Worm (Caenorhabditis elegans): ENCODE measurements around the gene F13B12.3.

DNA sequence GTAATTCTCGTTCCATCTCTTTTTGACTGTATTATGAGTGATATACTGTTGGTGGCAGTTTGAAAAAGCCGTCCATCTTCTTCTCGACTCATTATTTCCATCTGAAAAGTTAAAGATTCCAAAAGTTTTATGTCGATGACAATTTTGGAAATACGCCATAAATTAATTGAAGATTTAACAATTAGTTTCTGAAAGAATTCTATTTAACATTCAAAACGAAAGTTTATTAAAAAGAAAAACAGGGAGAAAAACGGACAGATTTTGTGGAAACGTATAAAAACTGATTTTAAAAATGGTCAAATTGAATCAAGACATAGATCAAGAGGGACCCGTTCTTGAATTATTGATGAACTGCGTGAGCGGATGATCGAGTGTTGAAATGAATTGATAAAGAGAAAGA is 25.1 kb upstream of the F13B12.3 start, which contains the start of gene R10H10.7:
- TF ChIP-seq mdl-1 (tag; optimal IDR thresholded peaks at IDR 0.05) (no peak), zag-1 (tag; optimal IDR thresholded peaks at IDR 0.05) (no peak), pha-4 (tag; optimal IDR thresholded peaks at IDR 0.05) (no peak), ceh-9 (tag; optimal IDR thresholded peaks at IDR 0.05) (no peak)

All from whole organism, L3 larva.